Worm (Caenorhabditis elegans) whole organism, mixed stage, embryonic: ENCODE results near the gene D1054.3.

Experiments used
- M03D4.4 ChIP-seq: sonication (generic microtip); optimal IDR thresholded peaks from 2 replicates; lab custom pipeline; 2017; ENCODE audit warnings: mild to moderate bottlenecking, missing genetic modification characterization, missing compliant biosample characterization
- bed-3 ChIP-seq: fragments of 200-800 bp; sonication (Bioruptor generic); optimal IDR thresholded peaks from 3 replicates; lab custom pipeline; 2018; ENCODE audit warnings: mild to moderate bottlenecking, missing genetic modification characterization, moderate library complexity, missing compliant biosample characterization
- blmp-1 ChIP-seq: fragments of 150-350 bp; optimal IDR thresholded peaks from 2 replicates; lab custom pipeline; 2014; ENCODE audit warnings: missing biosample characterization, missing genetic modification characterization
- ceh-39 ChIP-seq: fragments of 150-350 bp; optimal IDR thresholded peaks from 2 replicates; lab custom pipeline; 2014; ENCODE audit warnings: missing biosample characterization, missing genetic modification characterization
- ceh-43 ChIP-seq: fragments of 200-800 bp; sonication (Bioruptor generic); optimal IDR thresholded peaks from 2 replicates; lab custom pipeline; 2018; ENCODE audit warnings: mild to moderate bottlenecking, missing genetic modification characterization, moderate library complexity, missing compliant biosample characterization
- ceh-83 ChIP-seq: fragments of 200-800 bp; sonication (Bioruptor generic); optimal IDR thresholded peaks from 2 replicates; lab custom pipeline; 2018; ENCODE audit warnings: mild to moderate bottlenecking, missing genetic modification characterization, missing compliant biosample characterization
- ces-1 ChIP-seq: fragments of 150-350 bp; optimal IDR thresholded peaks from 2 replicates; lab custom pipeline; 2014; ENCODE audit warnings: missing biosample characterization, missing genetic modification reagents, missing genetic modification characterization
- cnd-1 ChIP-seq: fragments of 200-800 bp; sonication (Bioruptor generic); optimal IDR thresholded peaks from 2 replicates; lab custom pipeline; 2018; ENCODE audit warnings: mild to moderate bottlenecking, missing genetic modification characterization, missing compliant biosample characterization
- drap-1 ChIP-seq: fragments of 200-800 bp; sonication (Bioruptor generic); optimal IDR thresholded peaks from 3 replicates; lab custom pipeline; 2018; ENCODE audit warnings: mild to moderate bottlenecking, missing genetic modification characterization, missing compliant biosample characterization
- elt-1 ChIP-seq: sonication (generic microtip); optimal IDR thresholded peaks from 2 replicates; lab custom pipeline; 2017; ENCODE audit warnings: missing genetic modification characterization, mild to moderate bottlenecking, missing compliant biosample characterization, antibody characterized with exemption, moderate library complexity, borderline replicate concordance; ENCODE audit not compliant: insufficient read depth
- elt-3 ChIP-seq: fragments of 150-350 bp; optimal IDR thresholded peaks from 2 replicates; lab custom pipeline; 2014; ENCODE audit warnings: missing biosample characterization, missing genetic modification characterization
- flh-1 ChIP-seq: fragments of 200-800 bp; sonication (Bioruptor generic); optimal IDR thresholded peaks from 2 replicates; lab custom pipeline; 2018; ENCODE audit warnings: mild to moderate bottlenecking, missing genetic modification characterization, moderate library complexity, missing compliant biosample characterization
- ham-2 ChIP-seq: fragments of 200-800 bp; sonication (Bioruptor generic); optimal IDR thresholded peaks from 2 replicates; lab custom pipeline; 2018; ENCODE audit warnings: mild to moderate bottlenecking, missing genetic modification characterization, missing compliant biosample characterization
- hlh-1 ChIP-seq: fragments of 150-350 bp; optimal IDR thresholded peaks from 2 replicates; lab custom pipeline; 2014; ENCODE audit warnings: missing biosample characterization, missing genetic modification reagents, missing genetic modification characterization
- lin-13 ChIP-seq: fragments of 150-350 bp; optimal IDR thresholded peaks from 2 replicates; lab custom pipeline; 2014; ENCODE audit warnings: missing biosample characterization, missing genetic modification characterization
- lin-32 ChIP-seq: fragments of 200-800 bp; sonication (Bioruptor generic); optimal IDR thresholded peaks from 2 replicates; lab custom pipeline; 2018; ENCODE audit warnings: mild to moderate bottlenecking, missing genetic modification characterization, missing compliant biosample characterization
- lsy-2 ChIP-seq: fragments of 150-350 bp; optimal IDR thresholded peaks from 2 replicates; lab custom pipeline; 2014; ENCODE audit warnings: missing biosample characterization, missing genetic modification characterization
- mab-5 ChIP-seq: fragments of 150-350 bp; optimal IDR thresholded peaks from 2 replicates; lab custom pipeline; 2014; ENCODE audit warnings: missing biosample characterization, missing genetic modification characterization
- mep-1 ChIP-seq: fragments of 150-350 bp; optimal IDR thresholded peaks from 2 replicates; lab custom pipeline; 2017; ENCODE audit warnings: missing biosample characterization, missing genetic modification reagents, missing genetic modification characterization, inconsistent platforms
- mls-2 ChIP-seq: sonication (generic microtip); optimal IDR thresholded peaks from 2 replicates; lab custom pipeline; 2016; ENCODE audit warnings: mild to moderate bottlenecking, missing genetic modification characterization, moderate library complexity, missing compliant biosample characterization
- nhr-12 ChIP-seq: fragments of 150-350 bp; optimal IDR thresholded peaks from 2 replicates; lab custom pipeline; 2014; ENCODE audit warnings: missing biosample characterization, missing genetic modification characterization
- nhr-2 ChIP-seq: fragments of 150-350 bp; optimal IDR thresholded peaks from 2 replicates; lab custom pipeline; 2014; ENCODE audit warnings: missing biosample characterization, missing genetic modification characterization
- nhr-237 ChIP-seq: fragments of 150-350 bp; optimal IDR thresholded peaks from 2 replicates; lab custom pipeline; 2014; ENCODE audit warnings: missing biosample characterization, missing genetic modification characterization
- nhr-28 ChIP-seq: fragments of 150-350 bp; optimal IDR thresholded peaks from 2 replicates; lab custom pipeline; 2014; ENCODE audit warnings: missing biosample characterization, missing genetic modification characterization
- nhr-76 ChIP-seq: sonication (generic microtip); optimal IDR thresholded peaks from 2 replicates; lab custom pipeline; 2017; ENCODE audit warnings: missing biosample characterization, missing genetic modification characterization
- pha-4 ChIP-seq: fragments of 150-350 bp; optimal IDR thresholded peaks from 2 replicates; lab custom pipeline; 2018; ENCODE audit warnings: missing biosample characterization, missing genetic modification reagents, missing genetic modification characterization
- sem-2 ChIP-seq: fragments of 200-800 bp; sonication (Bioruptor generic); optimal IDR thresholded peaks from 2 replicates; lab custom pipeline; 2018; ENCODE audit warnings: mild to moderate bottlenecking, missing genetic modification characterization, missing compliant biosample characterization
- snpc-4 ChIP-seq: fragments of 150-350 bp; optimal IDR thresholded peaks from 2 replicates; lab custom pipeline; 2014; ENCODE audit warnings: missing biosample characterization, missing genetic modification characterization
- sptf-1 ChIP-seq: sonication (generic microtip); optimal IDR thresholded peaks from 2 replicates; lab custom pipeline; 2017; ENCODE audit warnings: mild to moderate bottlenecking, missing genetic modification characterization, moderate library complexity, missing compliant biosample characterization
- tbx-8 ChIP-seq: fragments of 200-800 bp; sonication (Bioruptor generic); optimal IDR thresholded peaks from 2 replicates; lab custom pipeline; 2018; ENCODE audit warnings: mild to moderate bottlenecking, missing genetic modification characterization, moderate library complexity, missing compliant biosample characterization
- unc-120 ChIP-seq: sonication (generic microtip); optimal IDR thresholded peaks from 2 replicates; lab custom pipeline; 2017; ENCODE audit warnings: missing genetic modification characterization, missing compliant biosample characterization; ENCODE audit not compliant: poor library complexity, severe bottlenecking
- unc-39 ChIP-seq: fragments of 150-350 bp; optimal IDR thresholded peaks from 2 replicates; lab custom pipeline; 2014; ENCODE audit warnings: missing biosample characterization, missing genetic modification characterization
- unc-62 ChIP-seq: fragments of 150-350 bp; optimal IDR thresholded peaks from 2 replicates; lab custom pipeline; 2014; ENCODE audit warnings: missing biosample characterization, missing genetic modification reagents, missing genetic modification characterization
- zip-8 ChIP-seq: fragments of 150-350 bp; optimal IDR thresholded peaks from 2 replicates; lab custom pipeline; 2014; ENCODE audit warnings: missing biosample characterization, missing genetic modification characterization
- ztf-11 ChIP-seq: fragments of 150-350 bp; optimal IDR thresholded peaks from 2 replicates; lab custom pipeline; 2014; ENCODE audit warnings: missing biosample characterization, missing genetic modification characterization

Gene D1054.3

DNA sequence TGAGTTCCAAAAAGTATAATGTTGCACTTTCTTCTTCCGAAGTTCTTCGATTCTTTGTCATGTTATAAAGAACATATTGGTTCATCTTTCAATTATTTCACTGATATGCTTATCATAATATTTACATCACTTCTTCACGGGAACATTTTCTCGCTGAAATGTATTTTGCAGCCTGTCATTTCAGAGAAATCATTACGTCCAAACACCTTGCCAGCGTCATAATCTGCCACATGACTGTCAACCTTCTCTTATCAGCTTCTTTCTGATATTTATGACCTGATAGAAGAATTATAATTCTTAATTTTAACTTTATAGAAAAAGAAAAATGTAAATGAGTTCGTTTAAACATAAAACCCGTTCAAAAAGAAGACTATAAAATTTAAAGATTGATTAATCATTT lies 30.8 kb downstream of the D1054.3 start:
- TF ChIP-seq lin-32 (GFP tag; lab: Kevin White, UChicago) (no peak), ceh-39 (tag; lab: Kevin White, UChicago) (no peak)

DNA sequence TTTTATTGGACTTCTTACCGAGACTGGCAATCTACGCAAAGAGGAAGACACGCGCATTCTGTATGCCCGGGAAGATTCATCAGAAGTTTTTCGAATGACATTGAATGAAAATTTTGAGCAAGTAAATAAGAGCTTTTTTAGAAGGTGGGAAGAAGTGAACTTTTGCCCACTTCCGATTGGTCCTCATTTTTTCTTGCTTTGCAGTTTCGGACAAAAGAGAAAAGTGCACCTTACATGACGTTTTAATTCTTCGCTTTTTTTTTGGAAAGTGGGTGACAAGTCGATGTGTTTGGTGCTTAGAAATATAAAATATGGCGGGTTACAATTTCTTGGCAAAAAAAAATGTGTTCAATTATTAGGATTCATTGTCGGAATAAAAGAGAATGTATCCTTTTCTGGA lies 33.1 kb downstream of the D1054.3 start, which contains the start of gene secs-1:
secs-1 (minus strand) TSS at position 101 of the 400 bp plus-strand sequence.
- TF ChIP-seq lsy-2: no peak
- TF ChIP-seq ceh-43 (GFP tag; lab: Kevin White, UChicago): no peak
- no peak for TF ChIP-seq nhr-2 (tag; lab: Kevin White, UChicago)
- no peak for TF ChIP-seq ham-2 (GFP tag; lab: Kevin White, UChicago)
- TF ChIP-seq cnd-1 (tag; lab: Kevin White, UChicago): no peak
- no peak for TF ChIP-seq elt-3 (tag; lab: Kevin White, UChicago)
- TF ChIP-seq blmp-1 (tag; lab: Kevin White, UChicago): no peak
- no peak for TF ChIP-seq ztf-11 (tag; lab: Kevin White, UChicago)
- no peak for TF ChIP-seq pha-4 (tag; lab: Kevin White, UChicago)
- TF ChIP-seq bed-3: no peak
- no peak for TF ChIP-seq sptf-1 (tag; lab: Kevin White, UChicago)
- no peak for TF ChIP-seq sem-2
- no peak for TF ChIP-seq tbx-8
- TF ChIP-seq M03D4.4 (tag; lab: Kevin White, UChicago): no peak
- TF ChIP-seq lin-32 (GFP tag; lab: Kevin White, UChicago): no peak
- no peak for TF ChIP-seq elt-1 (tag; lab: Kevin White, UChicago)
- TF ChIP-seq, all 35 proteins: peak for 0

DNA sequence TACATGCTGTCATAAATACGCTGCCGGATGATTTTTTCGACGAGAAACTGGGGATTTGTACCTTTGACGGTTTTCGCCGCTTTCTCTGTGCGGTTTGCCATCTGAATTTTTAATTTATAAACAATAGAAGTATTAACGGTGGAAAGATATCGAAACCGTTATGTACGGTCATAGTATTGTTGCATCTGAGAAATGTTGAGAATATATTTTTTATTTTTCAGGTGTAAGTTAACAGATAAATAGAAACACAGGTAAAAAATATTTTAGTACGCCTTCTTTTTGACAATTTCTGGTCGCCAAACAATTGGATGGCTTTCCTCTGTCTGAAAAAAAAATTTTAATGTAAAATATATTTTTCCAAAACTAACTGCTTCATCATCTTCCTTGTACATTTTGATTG lies 34.7 kb downstream of the D1054.3 start, which contains the start of gene prp-38:
prp-38 (minus strand) TSS at position 101 of the 400 bp plus-strand sequence.
- TF ChIP-seq nhr-28 (tag; lab: Kevin White, UChicago) (no peak), drap-1 (GFP tag; lab: Kevin White, UChicago) (no peak), flh-1 (GFP tag; lab: Kevin White, UChicago) (no peak), ztf-11 (tag; lab: Kevin White, UChicago) (no peak), zip-8 (tag; lab: Kevin White, UChicago) (no peak), nhr-76 (tag; lab: Kevin White, UChicago) (no peak), ceh-83 (GFP tag; lab: Kevin White, UChicago) (no peak), nhr-2 (tag; lab: Kevin White, UChicago) (no peak), pha-4 (tag; lab: Kevin White, UChicago) (no peak), sem-2 (no peak), lin-32 (GFP tag; lab: Kevin White, UChicago) (no peak), ces-1 (GFP tag; lab: Kevin White, UChicago) (no peak), mls-2 (no peak), lsy-2 (no peak)
- TF ChIP-seq, all 35 proteins: peak for 0

DNA sequence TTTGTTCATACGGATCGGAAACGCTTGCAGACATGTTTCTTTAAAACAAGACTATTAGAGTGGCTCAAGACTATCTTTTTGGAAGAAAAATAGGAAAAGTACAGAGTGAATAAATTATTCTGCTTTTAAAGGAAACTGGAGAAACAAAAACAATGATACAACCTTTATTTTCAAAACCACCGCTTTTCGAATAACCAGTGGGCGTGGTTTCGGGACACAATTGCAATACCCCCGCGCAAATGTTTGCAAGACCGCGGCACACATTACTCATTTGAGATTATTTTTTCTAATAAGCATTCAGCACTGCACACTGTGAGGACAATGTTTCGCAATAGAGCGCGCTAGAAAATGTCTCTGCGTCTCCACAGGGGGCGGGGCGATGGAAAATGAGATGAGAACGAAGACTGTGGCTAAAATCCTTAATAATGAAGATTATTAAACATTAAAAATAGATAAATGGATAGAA lies 36.6 kb downstream of the D1054.3 start, which contains the start of gene plrg-1:
plrg-1 (minus strand) TSS at position 51 of the 466 bp plus-strand sequence.
- no peak for TF ChIP-seq zip-8 (tag; lab: Kevin White, UChicago)
- peak; percentile 49 for TF ChIP-seq unc-39 (tag; lab: Kevin White, UChicago)
- TF ChIP-seq mep-1: peak; percentile 94
- peak; percentile 88 for TF ChIP-seq M03D4.4 (tag; lab: Kevin White, UChicago)
- peak; percentile 76 for TF ChIP-seq mab-5
- peak; percentile 80 for TF ChIP-seq unc-120 (tag; lab: Kevin White, UChicago)
- TF ChIP-seq flh-1 (GFP tag; lab: Kevin White, UChicago): peak; percentile 58
- TF ChIP-seq lin-13 (tag; lab: Kevin White, UChicago): peak; percentile 89
- peak; percentile 93 for TF ChIP-seq mls-2
- TF ChIP-seq nhr-2 (tag; lab: Kevin White, UChicago): peak; percentile 40
- TF ChIP-seq ceh-39 (tag; lab: Kevin White, UChicago): peak; percentile 1
- TF ChIP-seq pha-4 (tag; lab: Kevin White, UChicago): peak; percentile 95
- peak; percentile 90 for TF ChIP-seq drap-1 (GFP tag; lab: Kevin White, UChicago)
- TF ChIP-seq tbx-8: no peak
- TF ChIP-seq nhr-12 (tag; lab: Kevin White, UChicago): peak; percentile 77
- peak; percentile 93 for TF ChIP-seq ztf-11 (tag; lab: Kevin White, UChicago)
- peak; percentile 94 for TF ChIP-seq sptf-1 (tag; lab: Kevin White, UChicago)
- peak; percentile 33 for TF ChIP-seq elt-1 (tag; lab: Kevin White, UChicago)
- TF ChIP-seq nhr-28 (tag; lab: Kevin White, UChicago): no peak
- peak; percentile 79 for TF ChIP-seq lin-32 (GFP tag; lab: Kevin White, UChicago)
- peak; percentile 78 for TF ChIP-seq nhr-76 (tag; lab: Kevin White, UChicago)
- peak; percentile 71 for TF ChIP-seq hlh-1 (tag; lab: Kevin White, UChicago)
- peak; percentile 76 for TF ChIP-seq lsy-2
- TF ChIP-seq bed-3: peak; percentile 67
- TF ChIP-seq ham-2 (GFP tag; lab: Kevin White, UChicago): peak; percentile 90
- TF ChIP-seq blmp-1 (tag; lab: Kevin White, UChicago): peak; percentile 11
- peak; percentile 47 for TF ChIP-seq sem-2
- TF ChIP-seq ceh-83 (GFP tag; lab: Kevin White, UChicago): peak; percentile 48
- TF ChIP-seq elt-3 (tag; lab: Kevin White, UChicago): no peak
- TF ChIP-seq snpc-4 (tag; lab: Kevin White, UChicago): no peak
- TF ChIP-seq unc-62: peak; percentile 25
- peak; percentile 88 for TF ChIP-seq ceh-43 (GFP tag; lab: Kevin White, UChicago)
- TF ChIP-seq cnd-1 (tag; lab: Kevin White, UChicago): peak; percentile 89
- peak; percentile 79 for TF ChIP-seq nhr-237 (tag; lab: Kevin White, UChicago)
- peak; percentile 74 for TF ChIP-seq ces-1 (GFP tag; lab: Kevin White, UChicago)
